Worm (Caenorhabditis elegans) whole organism, late embryonic: ENCODE results near the gene sar-1.

Experiments
- C38D4.7 ChIP-seq: fragments of 200-800 bp; sonication (Bioruptor generic); optimal IDR thresholded peaks from 2 replicates; lab custom pipeline; 2018; ENCODE audit warnings: mild to moderate bottlenecking, missing genetic modification characterization, moderate library complexity, missing compliant biosample characterization
- T23F11.4 ChIP-seq: fragments of 200-800 bp; sonication (Bioruptor generic); optimal IDR thresholded peaks from 2 replicates; lab custom pipeline; 2018; ENCODE audit warnings: mild to moderate bottlenecking, missing genetic modification characterization, missing compliant biosample characterization
- che-1 ChIP-seq: sonication (generic microtip); optimal IDR thresholded peaks from 2 replicates; lab custom pipeline; 2016; ENCODE audit warnings: mild to moderate bottlenecking, missing genetic modification characterization, missing compliant biosample characterization
- dmd-4 ChIP-seq: sonication (generic microtip); optimal IDR thresholded peaks from 2 replicates; lab custom pipeline; 2016; ENCODE audit warnings: borderline replicate concordance, missing genetic modification characterization, missing compliant biosample characterization
- dve-1 ChIP-seq: sonication (generic microtip); optimal IDR thresholded peaks from 2 replicates; lab custom pipeline; 2017; ENCODE audit warnings: antibody characterized with exemption, mild to moderate bottlenecking, missing genetic modification characterization, missing compliant biosample characterization
- elt-2 ChIP-seq: sonication (generic microtip); optimal IDR thresholded peaks from 2 replicates; lab custom pipeline; 2016; ENCODE audit warnings: missing genetic modification reagents, missing genetic modification characterization, missing compliant biosample characterization
- ref-2 ChIP-seq: sonication (generic microtip); optimal IDR thresholded peaks from 2 replicates; lab custom pipeline; 2016; ENCODE audit warnings: missing genetic modification characterization, missing compliant biosample characterization
- rnt-1 ChIP-seq: sonication (generic microtip); optimal IDR thresholded peaks from 2 replicates; lab custom pipeline; 2016; ENCODE audit warnings: missing genetic modification characterization, missing compliant biosample characterization
- unc-3 ChIP-seq, 2 experiments: fragments of 200-800 bp in 1 of 2; sonication (Bioruptor generic) in 1 of 2; sonication (generic microtip) in 1 of 2; conservative IDR thresholded peaks in 1 of 2; optimal IDR thresholded peaks in 1 of 2; 2 replicates each; pipeline versions ENCODE4 v1.3.6 to Lab custom; 2016 to 2022; ENCODE audit warnings: missing compliant biosample characterization in 2 of 2, missing genetic modification characterization in 2 of 2, missing genetic modification reagents in 1 of 2

DNA sequence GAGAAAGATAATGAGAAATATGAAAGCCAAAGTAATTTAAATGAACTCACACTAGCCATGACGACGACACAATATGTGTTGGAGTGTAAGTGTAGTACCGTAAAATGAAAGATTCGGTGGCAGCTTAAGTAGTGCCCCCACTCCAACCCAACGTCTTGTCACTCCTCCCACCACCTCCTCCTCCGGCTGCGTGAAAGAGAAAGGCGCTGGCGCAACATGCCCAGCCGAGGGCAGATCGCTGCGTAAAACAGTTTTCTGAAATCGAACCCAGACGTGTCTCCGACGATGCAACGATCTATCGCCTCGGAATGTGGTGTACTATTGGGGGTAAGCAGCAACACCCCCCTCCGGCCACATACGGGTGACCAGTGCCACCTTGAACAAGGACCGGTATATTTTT, 3.9 kb upstream of the sar-1 start, which contains the start of gene ZK180.5:
- TF ChIP-seq ref-2 (tag; lab: Kevin White, UChicago) (no peak), T23F11.4 (GFP tag; lab: Kevin White, UChicago) (no peak), unc-3 (GFP tag; conservative IDR thresholded peaks at IDR 0.05; lab: Robert Waterston, UW) (no peak), unc-3 (tag; optimal IDR thresholded peaks at IDR 0.05; lab: Kevin White, UChicago) (no peak), elt-2 (tag; lab: Kevin White, UChicago) (no peak), dmd-4 (tag; lab: Kevin White, UChicago) (no peak), rnt-1 (tag; lab: Kevin White, UChicago) (no peak), dve-1 (no peak), C38D4.7 (GFP tag; lab: Kevin White, UChicago) (no peak), che-1 (tag; lab: Kevin White, UChicago) (no peak)
